Fruit fly (Drosophila melanogaster) whole organism, prepupa: ENCODE data around the gene Gen.

Experiments used
- Blimp-1 ChIP-seq: fragments of 200-800 bp; sonication (Bioruptor generic); optimal IDR thresholded peaks from 3 replicates; lab custom pipeline; 2017; ENCODE audit warnings: missing biosample characterization, missing genetic modification characterization, mild to moderate bottlenecking, moderate library complexity, missing genetic modification reagents
- CG10631 ChIP-seq: fragments of 200-800 bp; sonication (Bioruptor generic); optimal IDR thresholded peaks from 2 replicates; lab custom pipeline; 2016; ENCODE audit warnings: missing biosample characterization, missing genetic modification characterization
- CG11762 ChIP-seq: fragments of 200-800 bp; sonication (Bioruptor generic); optimal IDR thresholded peaks from 3 replicates; lab custom pipeline; 2016; ENCODE audit warnings: missing biosample characterization, missing genetic modification characterization; ENCODE audit not compliant: insufficient read depth
- CG15336 ChIP-seq: fragments of 200-800 bp; sonication (Bioruptor generic); IDR thresholded peaks from 2 replicates; pipeline ENCODE4 v1.3.6; 2022; ENCODE audit warnings: missing biosample characterization, missing genetic modification characterization
- CG1621 ChIP-seq: fragments of 200-800 bp; sonication (Bioruptor generic); optimal IDR thresholded peaks from 3 replicates; lab custom pipeline; 2018; ENCODE audit warnings: missing biosample characterization, mild to moderate bottlenecking, missing genetic modification characterization
- CG16779 ChIP-seq: fragments of 200-800 bp; sonication (Bioruptor generic); optimal IDR thresholded peaks from 3 replicates; lab custom pipeline; 2017; ENCODE audit warnings: missing biosample characterization, mild to moderate bottlenecking, missing genetic modification characterization
- CG3032 ChIP-seq: fragments of 200-800 bp; optimal IDR thresholded peaks from 2 replicates; lab custom pipeline; 2019; ENCODE audit warnings: missing biosample characterization, mild to moderate bottlenecking, missing genetic modification characterization, moderate library complexity
- CG31627 ChIP-seq: fragments of 200-800 bp; sonication (Bioruptor generic); optimal IDR thresholded peaks from 3 replicates; lab custom pipeline; 2016; ENCODE audit warnings: missing biosample characterization, missing genetic modification characterization
- CG32006 ChIP-seq: fragments of 200-800 bp; sonication (Bioruptor generic); optimal IDR thresholded peaks from 3 replicates; lab custom pipeline; 2017; ENCODE audit warnings: missing biosample characterization, mild to moderate bottlenecking, missing genetic modification characterization
- CG3919 ChIP-seq: fragments of 200-800 bp; sonication (Bioruptor generic); optimal IDR thresholded peaks from 3 replicates; lab custom pipeline; 2016; ENCODE audit warnings: missing biosample characterization, missing genetic modification characterization
- CG6163 ChIP-seq: fragments of 200-800 bp; sonication (Bioruptor generic); IDR thresholded peaks from 3 replicates; pipeline ENCODE4 v1.3.6; 2022; ENCODE audit warnings: missing biosample characterization, missing genetic modification characterization
- CG6276 ChIP-seq: fragments of 200-800 bp; sonication (Bioruptor generic); optimal IDR thresholded peaks from 2 replicates; lab custom pipeline; 2017; ENCODE audit warnings: missing biosample characterization, mild to moderate bottlenecking, missing genetic modification characterization
- CG6792 ChIP-seq: fragments of 200-800 bp; sonication (Bioruptor generic); optimal IDR thresholded peaks from 3 replicates; lab custom pipeline; 2016; ENCODE audit warnings: missing biosample characterization, missing genetic modification characterization
- CG6808 ChIP-seq: fragments of 200-800 bp; sonication (Bioruptor generic); optimal IDR thresholded peaks from 3 replicates; lab custom pipeline; 2017; ENCODE audit warnings: missing biosample characterization, missing genetic modification characterization, mild to moderate bottlenecking, moderate library complexity, missing genetic modification reagents
- CG6854 ChIP-seq: fragments of 200-800 bp; sonication (Bioruptor generic); optimal IDR thresholded peaks from 2 replicates; lab custom pipeline; 2017; ENCODE audit warnings: missing biosample characterization, mild to moderate bottlenecking, missing genetic modification characterization
- CG7368 ChIP-seq: fragments of 200-800 bp; sonication (Bioruptor generic); optimal IDR thresholded peaks from 3 replicates; lab custom pipeline; 2016; ENCODE audit warnings: missing biosample characterization, missing genetic modification characterization
- CG8119 ChIP-seq: fragments of 200-800 bp; sonication (Bioruptor generic); IDR thresholded peaks from 3 replicates; pipeline ENCODE4 v1.3.6; 2022; ENCODE audit warnings: missing biosample characterization, missing genetic modification characterization
- CG8632 ChIP-seq: fragments of 200-800 bp; sonication (Bioruptor generic); optimal IDR thresholded peaks from 3 replicates; lab custom pipeline; 2016; ENCODE audit warnings: missing biosample characterization, missing genetic modification characterization
- CG9139 ChIP-seq: fragments of 200-800 bp; sonication (Bioruptor generic); optimal IDR thresholded peaks from 3 replicates; lab custom pipeline; 2017; ENCODE audit warnings: missing biosample characterization, mild to moderate bottlenecking, missing genetic modification characterization
- Eip75B ChIP-seq: fragments of 200-800 bp; sonication (Bioruptor generic); optimal IDR thresholded peaks from 3 replicates; lab custom pipeline; 2016; ENCODE audit warnings: missing biosample characterization, missing genetic modification characterization
- Eip78C ChIP-seq: fragments of 200-800 bp; sonication (Bioruptor generic); peaks from one replicate; lab custom pipeline; 2016; ENCODE audit warnings: missing biosample characterization, missing genetic modification characterization
- Eip93F ChIP-seq: fragments of 200-800 bp; sonication (Bioruptor generic); optimal IDR thresholded peaks from 2 replicates; lab custom pipeline; 2016; ENCODE audit warnings: missing biosample characterization, mild to moderate bottlenecking, missing genetic modification characterization
- Ets21C ChIP-seq: fragments of 200-800 bp; sonication (Bioruptor generic); optimal IDR thresholded peaks from 3 replicates; lab custom pipeline; 2016; ENCODE audit warnings: missing biosample characterization, missing genetic modification characterization
- Gug ChIP-seq: fragments of 200-800 bp; sonication (Bioruptor generic); IDR thresholded peaks from 2 replicates; pipeline ENCODE4 v1.3.6; 2022; ENCODE audit warnings: missing biosample characterization, missing genetic modification characterization
- Hr38 ChIP-seq: sonication (Bioruptor generic); optimal IDR thresholded peaks from 2 replicates; lab custom pipeline; 2016; ENCODE audit warnings: missing biosample characterization, missing genetic modification characterization
- Hr39 ChIP-seq: fragments of 200-800 bp; sonication (Bioruptor generic); optimal IDR thresholded peaks from 2 replicates; lab custom pipeline; 2016; ENCODE audit warnings: missing biosample characterization, missing genetic modification characterization
- Hr4 ChIP-seq: fragments of 200-800 bp; sonication (Bioruptor generic); optimal IDR thresholded peaks from 3 replicates; lab custom pipeline; 2016; ENCODE audit warnings: missing biosample characterization, missing genetic modification characterization
- Lpt ChIP-seq: fragments of 200-800 bp; sonication (Bioruptor generic); optimal IDR thresholded peaks from 3 replicates; lab custom pipeline; 2016; ENCODE audit warnings: missing biosample characterization, missing genetic modification characterization
- OdsH ChIP-seq: fragments of 200-800 bp; sonication (Bioruptor generic); optimal IDR thresholded peaks from 3 replicates; lab custom pipeline; 2016; ENCODE audit warnings: missing biosample characterization, missing genetic modification characterization
- Smox ChIP-seq: fragments of 200-800 bp; sonication (Bioruptor generic); optimal IDR thresholded peaks from 3 replicates; lab custom pipeline; 2016; ENCODE audit warnings: missing biosample characterization, missing genetic modification characterization
- Sox102F ChIP-seq: fragments of 200-800 bp; sonication (Bioruptor generic); optimal IDR thresholded peaks from 2 replicates; lab custom pipeline; 2016; ENCODE audit warnings: missing biosample characterization, mild to moderate bottlenecking, missing genetic modification characterization
- Sox15 ChIP-seq: fragments of 200-800 bp; sonication (Bioruptor generic); optimal IDR thresholded peaks from 3 replicates; lab custom pipeline; 2016; ENCODE audit warnings: missing biosample characterization, missing genetic modification characterization
- achi ChIP-seq: fragments of 200-800 bp; sonication (Bioruptor generic); optimal IDR thresholded peaks from 3 replicates; lab custom pipeline; 2016; ENCODE audit warnings: missing biosample characterization, missing genetic modification characterization
- acj6 ChIP-seq: fragments of 200-800 bp; sonication (Bioruptor generic); optimal IDR thresholded peaks from 3 replicates; lab custom pipeline; 2016; ENCODE audit warnings: missing biosample characterization, missing genetic modification characterization
- dac ChIP-seq: fragments of 200-800 bp; sonication (Bioruptor generic); optimal IDR thresholded peaks from 2 replicates; lab custom pipeline; 2017; ENCODE audit warnings: missing biosample characterization, mild to moderate bottlenecking, missing genetic modification characterization
- dsx ChIP-seq: fragments of 200-800 bp; optimal IDR thresholded peaks from 3 replicates; lab custom pipeline; 2019; ENCODE audit warnings: missing biosample characterization, mild to moderate bottlenecking, missing genetic modification characterization, moderate library complexity; ENCODE audit not compliant: poor library complexity, severe bottlenecking
- eg ChIP-seq: fragments of 200-800 bp; sonication (Bioruptor generic); IDR thresholded peaks from 3 replicates; pipeline ENCODE4 v1.3.6; 2022; ENCODE audit warnings: missing biosample characterization, missing genetic modification characterization
- fd59A ChIP-seq: fragments of 200-800 bp; sonication (Bioruptor generic); optimal IDR thresholded peaks from 2 replicates; lab custom pipeline; 2017; ENCODE audit warnings: missing biosample characterization, mild to moderate bottlenecking, missing genetic modification characterization, missing genetic modification reagents
- fd85E ChIP-seq: fragments of 200-800 bp; sonication (Bioruptor generic); optimal IDR thresholded peaks from 3 replicates; lab custom pipeline; 2016; ENCODE audit warnings: missing biosample characterization, missing genetic modification characterization
- fkh ChIP-seq: fragments of 200-800 bp; sonication (Bioruptor generic); optimal IDR thresholded peaks from 3 replicates; lab custom pipeline; 2017; ENCODE audit warnings: missing biosample characterization, mild to moderate bottlenecking, missing genetic modification characterization, moderate library complexity
- lz ChIP-seq: fragments of 200-800 bp; sonication (Bioruptor generic); optimal IDR thresholded peaks from 3 replicates; lab custom pipeline; 2016; ENCODE audit warnings: missing biosample characterization, missing genetic modification characterization
- net ChIP-seq: fragments of 200-800 bp; sonication (Bioruptor generic); optimal IDR thresholded peaks from 3 replicates; lab custom pipeline; 2016; ENCODE audit warnings: missing biosample characterization, missing genetic modification characterization
- pdm3 ChIP-seq: fragments of 200-800 bp; sonication (Bioruptor generic); optimal IDR thresholded peaks from 3 replicates; lab custom pipeline; 2016; ENCODE audit warnings: missing biosample characterization, missing genetic modification characterization
- salr ChIP-seq, 2 experiments: fragments of 200-800 bp; sonication (Bioruptor generic); optimal IDR thresholded peaks; 3 replicates each; lab custom pipeline; 2016 to 2018; ENCODE audit warnings: missing biosample characterization in 2 of 2, missing genetic modification characterization in 2 of 2, mild to moderate bottlenecking in 1 of 2
- spab ChIP-seq: fragments of 200-800 bp; sonication (Bioruptor generic); optimal IDR thresholded peaks from 2 replicates; lab custom pipeline; 2017; ENCODE audit warnings: missing biosample characterization, mild to moderate bottlenecking, missing genetic modification characterization, missing genetic modification reagents
- ss ChIP-seq, 2 experiments: fragments of 200-800 bp; sonication (Bioruptor generic); optimal IDR thresholded peaks; 2 replicates in 1 of 2; 3 replicates in 1 of 2; lab custom pipeline; 2017 to 2018; ENCODE audit warnings: mild to moderate bottlenecking in 2 of 2, missing biosample characterization in 2 of 2, missing genetic modification characterization in 2 of 2, moderate library complexity in 1 of 2

The Gen gene

dm6 chr3L:5141380-5142101 lies 10.6 kb downstream of the Gen start, which contains the start of the genes Dhrs4 and Gdap1 (continued):
- no peak for TF ChIP-seq CG1621 (tag; lab: Kevin White, UChicago)
- peak; percentile 57 for TF ChIP-seq Eip78C (GFP tag; lab: Kevin White, UChicago)
- no peak for TF ChIP-seq Gug (GFP tag; lab: Robert Waterston, UW)
- no peak for TF ChIP-seq Blimp-1 (GFP tag; lab: Kevin White, UChicago)
- no peak for TF ChIP-seq CG11762
- TF ChIP-seq Hr38 (GFP tag; lab: Kevin White, UChicago) = no peak
- no peak for TF ChIP-seq dsx (GFP tag; lab: Kevin White, UChicago)
- peak; percentile 72 for TF ChIP-seq fkh (GFP tag; lab: Kevin White, UChicago)
- TF ChIP-seq CG6792 (GFP tag; lab: Kevin White, UChicago) = no peak
- no peak for TF ChIP-seq Hr4
- TF ChIP-seq dac = no peak
- no peak for TF ChIP-seq acj6 (GFP tag; lab: Kevin White, UChicago)
- TF ChIP-seq CG31627 (GFP tag; lab: Kevin White, UChicago) = no peak
- no peak for TF ChIP-seq spab (GFP tag; lab: Kevin White, UChicago)
- peak; percentile 49 for TF ChIP-seq CG9139 (GFP tag; lab: Kevin White, UChicago)
- TF ChIP-seq ss (GFP tag; optimal IDR thresholded peaks at IDR 0.05; lab: Kevin White, UChicago) = peak in 1 of 2 experiments; percentile 70
- no peak for TF ChIP-seq OdsH (GFP tag; lab: Kevin White, UChicago)
- no peak for TF ChIP-seq CG3032
- no peak for TF ChIP-seq CG3919 (GFP tag; lab: Kevin White, UChicago)
- no peak for TF ChIP-seq CG7368
- TF ChIP-seq CG16779 (tag; lab: Kevin White, UChicago) = peak; percentile 16
- peak; percentile 56 for TF ChIP-seq CG6808 (GFP tag; lab: Kevin White, UChicago)
- no peak for TF ChIP-seq net (GFP tag; lab: Kevin White, UChicago)
- no peak for TF ChIP-seq CG6163
- no peak for TF ChIP-seq Hr39 (GFP tag; lab: Kevin White, UChicago)
- no peak for TF ChIP-seq fd59A (GFP tag; lab: Kevin White, UChicago)
- peak; percentile 36; the same call in 1 of the 2 replicates for TF ChIP-seq CG15336
- TF ChIP-seq eg (GFP tag; lab: Robert Waterston, UW) = no peak
- no peak for TF ChIP-seq fd85E (GFP tag; lab: Kevin White, UChicago)

dm6 chr3L:5139312-5139711 lies 12.9 kb downstream of the Gen start, which contains the start of the genes Tcs5 and CHMP2B:
TSS of gene Tcs5 (minus strand) at chr3L:5139395.
TSS of gene CHMP2B (plus strand) at chr3L:5139619.
- TF ChIP-seq achi (GFP tag; lab: Kevin White, UChicago) = peak; percentile 99
- TF ChIP-seq CG15336 = peak; percentile 99
- TF ChIP-seq CG10631 = peak; percentile 100
- peak; percentile 98 for TF ChIP-seq fd85E (GFP tag; lab: Kevin White, UChicago)
- TF ChIP-seq Eip93F = peak; percentile 99
- peak; percentile 97 for TF ChIP-seq fkh (GFP tag; lab: Kevin White, UChicago)
- peak; percentile 99 for TF ChIP-seq CG6854
- peak; percentile 99 for TF ChIP-seq CG8119 (GFP tag; lab: Robert Waterston, UW)
- TF ChIP-seq lz (GFP tag; lab: Kevin White, UChicago) = peak; percentile 100
- peak; percentile 100 for TF ChIP-seq OdsH (GFP tag; lab: Kevin White, UChicago)
- peak; percentile 100 for TF ChIP-seq CG8632 (GFP tag; lab: Kevin White, UChicago)
- TF ChIP-seq net (GFP tag; lab: Kevin White, UChicago) = peak; percentile 100
- TF ChIP-seq salr (GFP tag; optimal IDR thresholded peaks at IDR 0.05; lab: Kevin White, UChicago) = peak; percentile 100
- peak; percentile 100 for TF ChIP-seq Smox (GFP tag; lab: Kevin White, UChicago)
- TF ChIP-seq Gug (GFP tag; lab: Robert Waterston, UW) = peak; percentile 100
- TF ChIP-seq fd59A (GFP tag; lab: Kevin White, UChicago) = peak; percentile 100
- peak; percentile 100 for TF ChIP-seq Lpt (GFP tag; lab: Kevin White, UChicago)
- TF ChIP-seq dsx (GFP tag; lab: Kevin White, UChicago) = peak; percentile 99
- peak; percentile 100 for TF ChIP-seq CG3919 (GFP tag; lab: Kevin White, UChicago)
- peak; percentile 100 for TF ChIP-seq CG11762
- peak; percentile 100 for TF ChIP-seq Eip75B (GFP tag; lab: Kevin White, UChicago)
- TF ChIP-seq CG3032 = peak; percentile 100
- TF ChIP-seq Hr39 (GFP tag; lab: Kevin White, UChicago) = peak; percentile 100
- peak; percentile 100 for TF ChIP-seq Ets21C (GFP tag; lab: Kevin White, UChicago)
- TF ChIP-seq eg (GFP tag; lab: Robert Waterston, UW) = peak; percentile 100
- TF ChIP-seq Blimp-1 (GFP tag; lab: Kevin White, UChicago) = peak; percentile 98
- TF ChIP-seq ss (GFP tag; optimal IDR thresholded peaks at IDR 0.05; lab: Kevin White, UChicago) = peak; percentile 82 to 99
- peak; percentile 100 for TF ChIP-seq pdm3 (GFP tag; lab: Kevin White, UChicago)
- peak; percentile 99 for TF ChIP-seq CG6276
- peak; percentile 100 for TF ChIP-seq Sox102F
- peak; percentile 100 for TF ChIP-seq CG32006 (GFP tag; lab: Kevin White, UChicago)
- TF ChIP-seq Sox15 (GFP tag; lab: Kevin White, UChicago) = peak; percentile 100
